Worm (Caenorhabditis elegans) whole organism, dauer: ENCODE data around the gene klf-1.
"Not testable (repeated sequence)": the region's sequence is repeated elsewhere in the genome, so short reads cannot be mapped to it uniquely, and the experiment has no call there.

ENCODE experiments used
- unc-62 ChIP-seq: sonication (generic microtip); optimal IDR thresholded peaks from 2 replicates; lab custom pipeline; 2017; ENCODE audit warnings: missing biosample characterization, missing genetic modification reagents, missing genetic modification characterization

Gene klf-1

DNA sequence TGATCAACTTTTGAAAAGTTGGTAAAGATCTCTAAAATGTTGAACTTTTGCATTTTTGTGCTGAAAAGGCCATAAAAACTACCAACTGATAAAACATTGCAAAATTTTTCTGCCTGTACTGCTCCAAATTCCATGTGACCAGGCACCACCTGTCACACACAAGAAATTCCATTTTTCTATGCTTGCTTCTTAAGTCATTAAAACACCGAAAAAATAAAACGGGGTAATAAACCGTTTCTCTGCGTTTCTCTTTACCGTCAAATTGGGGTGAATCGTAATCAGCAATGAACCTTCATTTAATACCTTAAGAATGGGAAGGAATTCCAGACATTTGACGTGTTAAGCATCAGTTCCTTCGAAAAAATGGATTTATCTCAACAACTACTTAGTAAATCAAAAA lies 4.4 kb upstream of the klf-1 start:
- no peak for TF ChIP-seq unc-62

- TF ChIP-seq unc-62: no peak
These were observed 2.8 kb upstream of the klf-1 start for ce11 chrIII:2871817-2872216.

DNA sequence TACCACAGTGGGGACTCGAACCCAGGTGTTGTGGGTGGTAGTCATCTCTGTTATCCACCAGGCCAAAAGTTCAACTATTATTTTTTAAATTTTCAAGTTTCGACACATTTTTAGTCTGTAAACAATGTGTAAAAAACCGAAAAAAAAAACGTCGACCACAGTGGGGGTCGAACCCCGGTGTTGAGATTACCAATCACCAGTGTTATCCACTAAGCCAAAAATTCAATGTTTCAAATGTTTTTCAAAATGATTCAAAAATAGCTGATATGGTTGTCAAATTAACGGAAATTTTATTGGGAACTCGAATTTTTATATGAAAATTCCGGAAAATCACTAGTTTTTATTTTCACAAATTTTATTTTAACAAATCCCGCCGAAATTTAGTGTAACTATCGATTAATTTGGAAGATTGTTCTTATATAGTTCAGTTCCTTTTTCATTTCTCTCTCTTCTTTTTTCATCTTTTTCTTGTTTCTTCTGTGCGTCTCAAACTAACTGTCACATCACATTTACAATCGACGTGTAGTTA lies 1.4 kb upstream of the klf-1 start:
- no peak for TF ChIP-seq unc-62

ce11 chrIII:2875946-2876345 lies 1.3 kb downstream of the klf-1 start:
- TF ChIP-seq unc-62: no peak

DNA sequence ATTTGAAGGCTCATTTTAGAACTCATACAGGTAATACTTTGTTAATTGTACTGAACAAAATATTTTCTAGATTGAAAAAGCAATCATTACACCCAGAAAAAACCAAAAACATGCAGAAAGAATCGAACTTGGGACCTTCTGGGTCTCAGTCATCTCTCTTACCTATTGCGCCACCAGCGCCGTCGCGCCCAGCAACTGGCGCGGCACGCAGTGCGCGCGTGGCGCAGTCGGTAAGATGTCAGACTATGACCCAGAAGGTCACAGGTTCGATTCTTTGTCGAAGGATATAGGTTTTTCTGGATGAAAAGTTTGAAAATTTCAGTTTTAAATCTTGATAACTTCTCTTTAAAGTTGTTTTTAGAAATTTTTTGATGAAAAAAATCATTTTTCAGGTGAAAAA lies 5.1 kb downstream of the klf-1 start:
- TF ChIP-seq unc-62: no peak

DNA sequence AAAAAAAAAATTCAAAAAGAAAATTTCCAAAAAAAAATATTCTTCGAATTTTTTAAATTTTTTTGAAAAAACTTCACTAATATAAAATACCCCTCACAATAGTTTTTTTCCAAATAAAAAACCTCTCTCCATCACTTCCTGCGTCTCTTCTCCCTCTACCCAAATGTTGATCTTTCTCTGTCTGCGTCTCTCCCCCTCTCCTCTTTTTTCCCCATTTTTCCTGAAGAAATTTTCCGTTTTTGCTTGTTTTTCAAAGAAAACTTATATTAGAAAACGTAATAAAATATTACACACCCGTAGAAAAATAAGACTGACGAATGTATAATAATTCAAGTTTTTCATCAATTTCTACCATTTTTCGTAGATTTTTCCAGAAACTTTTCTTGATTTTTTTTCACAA lies 6.5 kb downstream of the klf-1 start:
- TF ChIP-seq unc-62: no peak

ce11 chrIII:2881989-2882388 lies 7.4 kb downstream of the klf-1 start, which contains the start of gene F56F11.2:
F56F11.2 (plus strand) TSS chrIII:2882289.
- TF ChIP-seq unc-62: not testable (repeated sequence)

ce11 chrIII:2891443-2891842 lies 16.8 kb downstream of the klf-1 start, which contains the start of gene F56F11.1:
F56F11.1 (plus strand) TSS chrIII:2891743.
- no peak for TF ChIP-seq unc-62

- TF ChIP-seq unc-62: no peak
These were observed 25.1 kb downstream of the klf-1 start for ce11 chrIII:2899705-2900104.

DNA sequence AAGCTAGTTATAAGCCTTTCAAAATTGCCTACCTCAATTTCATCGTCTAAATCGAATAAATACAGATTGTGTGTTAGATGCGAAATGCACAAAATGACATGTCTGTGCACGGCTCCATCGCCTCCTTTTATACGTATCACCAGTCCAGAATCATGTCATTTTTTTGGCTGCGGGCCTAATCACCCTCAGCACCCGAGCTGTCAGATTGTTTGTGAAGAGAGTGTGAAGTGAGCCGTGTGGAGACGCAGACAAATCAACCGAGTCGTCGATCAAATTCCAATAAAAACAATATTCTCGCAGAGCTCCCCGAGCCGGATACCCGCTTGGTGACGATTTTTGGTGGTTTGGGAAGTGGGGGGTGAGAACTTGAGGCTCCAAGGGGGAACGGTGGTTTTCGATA lies 26.5 kb downstream of the klf-1 start, which contains the start of gene idpa-1:
idpa-1 (minus strand) TSS at position 101 of the 400 bp plus-strand sequence.
- no peak for TF ChIP-seq unc-62

DNA sequence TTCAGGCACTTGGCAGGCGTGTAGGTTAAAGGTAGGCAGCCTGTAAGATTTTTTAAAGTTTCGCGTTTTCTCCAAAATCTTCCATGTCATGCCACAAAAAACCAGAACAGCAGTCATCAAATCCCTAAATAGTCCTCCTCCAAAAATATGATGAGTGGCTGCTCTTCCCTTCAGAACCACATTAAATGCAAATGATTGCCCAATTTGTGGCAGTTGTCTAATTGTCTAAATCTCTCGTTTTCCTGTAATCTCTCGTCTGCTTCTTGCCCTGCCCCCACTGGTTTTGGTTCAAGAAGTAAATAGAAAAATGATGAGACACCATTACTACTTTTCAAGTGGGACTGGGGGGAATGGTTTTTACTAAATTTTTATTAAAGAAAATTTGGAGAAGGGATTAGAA lies 29.5 kb downstream of the klf-1 start:
- TF ChIP-seq unc-62: no peak

ce11 chrIII:2907819-2908218 lies 33.2 kb downstream of the klf-1 start:
- TF ChIP-seq unc-62: no peak

ce11 chrIII:2908859-2909258 lies 34.2 kb downstream of the klf-1 start:
- TF ChIP-seq unc-62: no peak

DNA sequence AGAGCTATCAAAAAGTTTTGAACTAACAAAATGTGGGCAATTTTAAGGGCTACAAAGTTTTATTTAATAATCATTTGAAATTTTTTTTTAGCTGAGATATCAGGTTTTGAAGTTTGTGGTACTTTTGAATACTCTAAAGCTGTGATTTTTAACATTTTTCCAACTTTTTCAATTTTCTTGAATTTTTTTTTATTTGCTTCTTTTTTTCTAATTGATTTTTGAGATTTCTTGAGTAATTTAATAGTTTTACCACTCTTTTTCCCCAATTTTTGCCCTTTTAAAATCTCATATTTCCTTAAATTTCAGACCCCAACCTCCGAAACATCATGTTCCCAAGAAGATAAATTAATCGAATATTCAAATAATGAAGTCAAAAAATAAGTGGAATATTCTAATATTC lies 36.0 kb downstream of the klf-1 start, which contains the start of gene cdh-1:
cdh-1 (plus strand) TSS at position 301 of the 400 bp plus-strand sequence.
- TF ChIP-seq unc-62: no peak

DNA sequence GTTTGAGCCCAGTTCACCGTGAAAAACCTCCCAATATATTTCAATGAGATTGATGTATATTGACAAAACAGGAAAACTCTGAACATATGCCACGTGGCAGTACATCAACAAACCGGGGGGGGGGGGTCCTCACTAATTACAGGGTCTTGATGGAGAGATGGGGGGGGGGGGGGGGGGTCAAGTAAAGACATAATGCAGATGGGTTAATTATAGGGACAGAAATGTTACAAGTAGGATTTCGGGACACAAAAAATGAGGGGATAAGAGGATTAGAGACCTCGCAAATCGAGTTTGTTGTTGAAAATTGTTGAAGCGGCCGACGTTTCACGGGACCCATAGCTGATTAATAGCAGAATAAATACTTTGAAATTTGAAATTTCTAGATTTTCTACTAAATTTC lies 38.3 kb downstream of the klf-1 start:
- TF ChIP-seq unc-62: no peak

DNA sequence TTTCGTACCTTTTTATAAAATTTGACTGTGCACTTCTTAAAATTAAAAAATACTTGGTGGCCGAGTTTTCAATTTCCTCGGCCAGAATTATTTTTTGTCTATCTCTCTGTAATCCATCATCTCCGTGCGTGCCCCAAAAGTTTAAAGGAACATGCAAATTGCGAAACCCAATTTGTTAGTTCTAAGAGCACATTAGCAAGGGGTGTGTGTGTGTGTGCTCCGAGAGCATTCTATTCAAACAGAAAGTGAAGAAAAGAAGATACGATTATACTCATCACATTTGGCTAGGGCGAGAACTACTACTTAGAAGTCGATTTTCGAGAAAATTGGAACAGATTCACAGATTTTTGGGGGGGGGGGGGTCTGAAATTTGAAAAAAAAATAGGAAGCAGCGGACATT lies 39.4 kb downstream of the klf-1 start:
- TF ChIP-seq unc-62: no peak

DNA sequence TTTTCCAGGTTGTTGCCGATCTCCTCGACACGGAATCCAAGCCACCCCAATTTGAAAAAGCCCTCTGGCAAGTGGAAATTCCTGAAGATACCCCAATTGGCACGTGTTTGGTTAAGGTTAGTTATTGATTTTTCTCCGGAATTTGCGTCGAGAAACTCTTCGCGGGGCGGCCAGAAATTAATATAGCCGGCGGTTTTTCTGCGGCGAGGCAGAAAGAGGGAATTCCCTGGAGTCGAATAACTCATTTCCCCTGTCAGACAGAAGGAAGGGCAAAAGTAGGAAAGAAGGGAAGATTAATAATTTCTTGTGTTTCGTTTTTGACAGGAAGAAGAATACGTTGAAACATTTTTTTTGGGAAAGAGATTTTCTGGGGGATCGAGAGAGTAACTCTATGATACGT lies 44.0 kb downstream of the klf-1 start:
- no peak for TF ChIP-seq unc-62

- no peak for TF ChIP-seq unc-62
These were observed 45.7 kb downstream of the klf-1 start for ce11 chrIII:2920281-2920680.

- no peak for TF ChIP-seq unc-62
These were observed 46.2 kb downstream of the klf-1 start for ce11 chrIII:2920866-2921265.
